Fruit fly (Drosophila melanogaster) whole organism, embryonic: ENCODE measurements around the gene MYPT-75D.

ENCODE experiments used
- Atf6 ChIP-seq: fragments of 200-800 bp; sonication (Bioruptor generic); IDR thresholded peaks from 2 replicates; pipeline ENCODE4 v1.3.6; 2022; ENCODE audit warnings: missing biosample characterization, missing genetic modification characterization
- CG1024 ChIP-seq: fragments of 200-800 bp; sonication (Bioruptor generic); IDR thresholded peaks from 2 replicates; pipeline ENCODE4 v1.3.6; 2022; ENCODE audit warnings: missing biosample characterization, missing genetic modification characterization
- CG12391 ChIP-seq: fragments of 200-800 bp; sonication (Bioruptor generic); optimal IDR thresholded peaks from 3 replicates; lab custom pipeline; 2018; ENCODE audit warnings: missing biosample characterization, mild to moderate bottlenecking, missing genetic modification characterization, moderate library complexity
- CG12942 ChIP-seq: fragments of 200-800 bp; sonication (Bioruptor generic); optimal IDR thresholded peaks from 3 replicates; lab custom pipeline; 2016; ENCODE audit warnings: missing biosample characterization, missing genetic modification characterization
- CG13894 ChIP-seq: fragments of 200-800 bp; sonication (Bioruptor generic); optimal IDR thresholded peaks from 3 replicates; lab custom pipeline; 2018; ENCODE audit warnings: missing biosample characterization, mild to moderate bottlenecking, missing genetic modification characterization, moderate library complexity
- CG15269 ChIP-seq: fragments of 200-800 bp; sonication (Bioruptor generic); optimal IDR thresholded peaks from 2 replicates; lab custom pipeline; 2018; ENCODE audit warnings: missing biosample characterization, mild to moderate bottlenecking, missing genetic modification characterization, moderate library complexity
- CG17186 ChIP-seq: fragments of 200-800 bp; sonication (Bioruptor generic); optimal IDR thresholded peaks from 3 replicates; lab custom pipeline; 2017; ENCODE audit warnings: missing biosample characterization, missing genetic modification reagents, missing genetic modification characterization
- CG18599 ChIP-seq: fragments of 200-800 bp; sonication (Bioruptor generic); optimal IDR thresholded peaks from 3 replicates; lab custom pipeline; 2017; ENCODE audit warnings: missing biosample characterization, missing genetic modification characterization, mild to moderate bottlenecking, moderate library complexity, missing genetic modification reagents
- CG2199 ChIP-seq: fragments of 200-800 bp; sonication (Bioruptor generic); IDR thresholded peaks from 3 replicates; pipeline ENCODE4 v1.3.6; 2022; ENCODE audit warnings: missing biosample characterization, missing genetic modification characterization
- CG2875 ChIP-seq: fragments of 200-800 bp; sonication (Bioruptor generic); optimal IDR thresholded peaks from 2 replicates; lab custom pipeline; 2017; ENCODE audit warnings: missing biosample characterization, mild to moderate bottlenecking, missing genetic modification characterization, missing genetic modification reagents
- CG30020 ChIP-seq: fragments of 200-800 bp; optimal IDR thresholded peaks from 2 replicates; lab custom pipeline; 2019; ENCODE audit warnings: missing biosample characterization, mild to moderate bottlenecking, missing genetic modification characterization, moderate library complexity
- CG6272 ChIP-seq: fragments of 200-800 bp; sonication (Bioruptor generic); IDR thresholded peaks from 2 replicates; pipeline ENCODE4 v1.3.6; 2022; ENCODE audit warnings: missing biosample characterization, missing genetic modification characterization
- CG8290 ChIP-seq, 3 experiments: fragments of 200-800 bp; sonication (Bioruptor generic); optimal IDR thresholded peaks; 2 replicates each; lab custom pipeline; 2016 to 2019; ENCODE audit warnings: missing biosample characterization in 3 of 3, missing genetic modification characterization in 3 of 3, mild to moderate bottlenecking in 2 of 3, moderate library complexity in 1 of 3
- CG8359 ChIP-seq: fragments of 200-800 bp; sonication (Bioruptor generic); optimal IDR thresholded peaks from 2 replicates; lab custom pipeline; 2017; ENCODE audit warnings: missing biosample characterization, mild to moderate bottlenecking, missing genetic modification characterization, borderline replicate concordance
- Fer1 ChIP-seq: fragments of 200-800 bp; sonication (Bioruptor generic); optimal IDR thresholded peaks from 2 replicates; lab custom pipeline; 2017; ENCODE audit warnings: missing biosample characterization, mild to moderate bottlenecking, missing genetic modification characterization
- Hmr ChIP-seq: fragments of 200-800 bp; sonication (Bioruptor generic); optimal IDR thresholded peaks from 3 replicates; lab custom pipeline; 2017; ENCODE audit warnings: mild to moderate bottlenecking, missing biosample characterization, missing genetic modification reagents, missing genetic modification characterization
- Hr39 ChIP-seq: fragments of >200 bp; optimal IDR thresholded peaks from 2 replicates; lab custom pipeline; 2017
- Opbp ChIP-seq: fragments of 200-800 bp; sonication (Bioruptor generic); IDR thresholded peaks from 3 replicates; pipeline ENCODE4 v1.3.6; 2022; ENCODE audit warnings: missing biosample characterization, missing genetic modification characterization; ENCODE audit not compliant: partially characterized antibody
- Poxn ChIP-seq: fragments of 200-800 bp; sonication (Bioruptor generic); IDR thresholded peaks from 2 replicates; pipeline ENCODE4 v1.3.6; 2022; ENCODE audit warnings: missing biosample characterization, missing genetic modification characterization
- Stat92E ChIP-seq, 3 experiments: fragments of >200 bp in 2 of 3; fragments of 200-800 bp in 1 of 3; sonication (Bioruptor generic) in 1 of 3; optimal IDR thresholded peaks; 2 replicates each; lab custom pipeline; 2017 to 2019; ENCODE audit warnings: missing biosample characterization in 3 of 3, missing genetic modification characterization in 3 of 3, mild to moderate bottlenecking in 1 of 3, moderate library complexity in 1 of 3
- TFAM ChIP-seq: fragments of 200-800 bp; sonication (Bioruptor generic); optimal IDR thresholded peaks from 2 replicates; lab custom pipeline; 2017; ENCODE audit warnings: missing biosample characterization, missing genetic modification characterization, inconsistent platforms
- aop ChIP-seq: fragments of 200-800 bp; sonication (Bioruptor generic); IDR thresholded peaks from 2 replicates; pipeline ENCODE4 v1.3.6; 2022; ENCODE audit warnings: missing biosample characterization, missing genetic modification characterization
- chinmo ChIP-seq: fragments of 200-800 bp; sonication (Bioruptor generic); IDR thresholded peaks from 4 replicates; pipeline ENCODE4 v1.3.6; 2022; ENCODE audit warnings: missing biosample characterization, missing genetic modification characterization; ENCODE audit not compliant: partially characterized antibody
- ci ChIP-seq: fragments of 200-800 bp; sonication (Bioruptor generic); IDR thresholded peaks from 3 replicates; pipeline ENCODE4 v1.3.6; 2022; ENCODE audit warnings: missing biosample characterization, missing genetic modification characterization
- crc ChIP-seq: fragments of 200-800 bp; sonication (Bioruptor generic); optimal IDR thresholded peaks from 2 replicates; lab custom pipeline; 2016; ENCODE audit warnings: missing biosample characterization, missing genetic modification characterization
- croc ChIP-seq: fragments of 200-800 bp; sonication (Bioruptor generic); conservative IDR thresholded peaks from 3 replicates; pipeline ENCODE4 v1.3.6; 2022; ENCODE audit warnings: missing biosample characterization, missing genetic modification characterization
- crol ChIP-seq: fragments of 200-800 bp; sonication (Bioruptor generic); IDR thresholded peaks from 2 replicates; pipeline ENCODE4 v1.3.6; 2022; ENCODE audit warnings: missing biosample characterization, missing genetic modification characterization
- cwo ChIP-seq: fragments of 200-800 bp; sonication (Bioruptor generic); optimal IDR thresholded peaks from 3 replicates; lab custom pipeline; 2017; ENCODE audit warnings: missing biosample characterization, missing genetic modification characterization, mild to moderate bottlenecking, moderate library complexity, missing genetic modification reagents
- da ChIP-seq: fragments of 200-800 bp; sonication (Bioruptor generic); optimal IDR thresholded peaks from 2 replicates; lab custom pipeline; 2016; ENCODE audit warnings: missing biosample characterization, missing genetic modification characterization
- dmrt99B ChIP-seq: fragments of 200-800 bp; sonication (Bioruptor generic); optimal IDR thresholded peaks from 2 replicates; lab custom pipeline; 2018; ENCODE audit warnings: missing biosample characterization, mild to moderate bottlenecking, missing genetic modification characterization, moderate library complexity
- en ChIP-seq: fragments of 200-800 bp; sonication (Bioruptor generic); optimal IDR thresholded peaks from 2 replicates; lab custom pipeline; 2016; ENCODE audit warnings: missing biosample characterization, missing genetic modification characterization
- ewg ChIP-seq: fragments of 200-800 bp; sonication (Bioruptor generic); optimal IDR thresholded peaks from 3 replicates; lab custom pipeline; 2017; ENCODE audit warnings: mild to moderate bottlenecking, missing biosample characterization, missing genetic modification reagents, missing genetic modification characterization
- fd102C ChIP-seq: fragments of 200-800 bp; sonication (Bioruptor generic); optimal IDR thresholded peaks from 2 replicates; lab custom pipeline; 2018; ENCODE audit warnings: missing biosample characterization, mild to moderate bottlenecking, missing genetic modification characterization, moderate library complexity
- ftz-f1 ChIP-seq: fragments of 200-800 bp; sonication (Bioruptor generic); optimal IDR thresholded peaks from 2 replicates; lab custom pipeline; 2016; ENCODE audit warnings: missing biosample characterization, missing genetic modification characterization
- grn ChIP-seq: fragments of 200-800 bp; sonication (Bioruptor generic); optimal IDR thresholded peaks from 3 replicates; lab custom pipeline; 2017; ENCODE audit warnings: missing biosample characterization, missing genetic modification characterization
- gsb-n ChIP-seq: fragments of 200-800 bp; sonication (Bioruptor generic); optimal IDR thresholded peaks from 3 replicates; lab custom pipeline; 2018; ENCODE audit warnings: missing biosample characterization, mild to moderate bottlenecking, missing genetic modification characterization
- lmd ChIP-seq: fragments of 200-800 bp; sonication (Bioruptor generic); IDR thresholded peaks from 2 replicates; pipeline ENCODE4 v1.3.6; 2022; ENCODE audit warnings: missing biosample characterization, missing genetic modification characterization
- odd ChIP-seq: fragments of 200-800 bp; sonication (Bioruptor generic); optimal IDR thresholded peaks from 2 replicates; lab custom pipeline; 2017; ENCODE audit warnings: missing biosample characterization, mild to moderate bottlenecking, missing genetic modification characterization
- ranshi ChIP-seq: fragments of 200-800 bp; sonication (Bioruptor generic); IDR thresholded peaks from 2 replicates; pipeline ENCODE4 v1.3.6; 2022; ENCODE audit warnings: missing biosample characterization, missing genetic modification characterization
- sim ChIP-seq: fragments of 200-800 bp; sonication (Bioruptor generic); IDR thresholded peaks from 2 replicates; pipeline ENCODE4 v1.3.6; 2022; ENCODE audit warnings: missing biosample characterization, missing genetic modification characterization
- sisA ChIP-seq: fragments of 200-800 bp; sonication (Bioruptor generic); IDR thresholded peaks from 2 replicates; pipeline ENCODE4 v1.3.6; 2022; ENCODE audit warnings: missing biosample characterization, missing genetic modification characterization
- slbo ChIP-seq: fragments of 200-800 bp; sonication (Bioruptor generic); IDR thresholded peaks from 2 replicates; pipeline ENCODE4 v1.3.6; 2022; ENCODE audit warnings: missing biosample characterization, missing genetic modification characterization
- sob ChIP-seq: fragments of 200-800 bp; sonication (Bioruptor generic); IDR thresholded peaks from 2 replicates; pipeline ENCODE4 v1.3.6; 2022; ENCODE audit warnings: missing biosample characterization, missing genetic modification characterization
- sqz ChIP-seq: fragments of 200-800 bp; sonication (Bioruptor generic); optimal IDR thresholded peaks from 3 replicates; lab custom pipeline; 2018; ENCODE audit warnings: missing biosample characterization, mild to moderate bottlenecking, missing genetic modification characterization
- toy ChIP-seq: fragments of 200-800 bp; sonication (Bioruptor generic); IDR thresholded peaks from 2 replicates; pipeline ENCODE4 v1.3.6; 2022; ENCODE audit warnings: missing biosample characterization, missing genetic modification characterization
- twi ChIP-seq: fragments of 200-800 bp; optimal IDR thresholded peaks from 2 replicates; lab custom pipeline; 2019; ENCODE audit warnings: missing biosample characterization, mild to moderate bottlenecking, missing genetic modification characterization, moderate library complexity
- tx ChIP-seq: fragments of 200-800 bp; sonication (Bioruptor generic); optimal IDR thresholded peaks from 2 replicates; lab custom pipeline; 2016; ENCODE audit warnings: missing biosample characterization, missing genetic modification characterization
- unpg ChIP-seq: fragments of 200-800 bp; sonication (Bioruptor generic); optimal IDR thresholded peaks from 3 replicates; lab custom pipeline; 2018; ENCODE audit warnings: missing biosample characterization, mild to moderate bottlenecking, missing genetic modification characterization, moderate library complexity
- zen ChIP-seq: fragments of 200-800 bp; sonication (Bioruptor generic); optimal IDR thresholded peaks from 3 replicates; lab custom pipeline; 2018; ENCODE audit warnings: missing biosample characterization, mild to moderate bottlenecking, missing genetic modification characterization, moderate library complexity

The MYPT-75D gene

dm6 chr3L:18628458-18628857 is 2.7 kb downstream of the MYPT-75D start (continued):
- no peak for TF ChIP-seq aop
- no peak for TF ChIP-seq Atf6 (GFP tag; lab: Robert Waterston, UW)

DNA sequence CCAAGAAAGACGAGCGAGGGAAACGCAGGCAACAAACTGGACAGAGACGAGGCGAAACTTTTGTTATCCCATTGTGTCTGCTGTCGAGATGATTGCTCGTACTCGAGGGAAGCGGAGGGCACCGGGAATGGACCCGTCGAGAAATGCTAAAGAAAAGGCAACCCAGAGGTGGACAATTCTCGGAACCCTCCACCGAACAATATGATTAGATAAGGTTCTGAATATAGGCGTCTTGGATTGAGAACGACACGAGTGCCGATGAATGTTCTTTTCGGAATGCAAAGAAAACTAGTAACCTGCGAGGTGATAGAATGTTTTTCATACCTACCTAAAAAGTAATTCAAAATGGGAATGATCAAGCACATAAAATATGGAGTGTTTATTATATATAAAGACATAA is 4.1 kb downstream of the MYPT-75D start:
- peak; percentile 28 for TF ChIP-seq CG8290 (GFP tag; optimal IDR thresholded peaks at IDR 0.05; lab: Kevin White, UChicago)
- TF ChIP-seq CG8290 (tag; optimal IDR thresholded peaks at IDR 0.05; lab: Kevin White, UChicago) = no peak
- TF ChIP-seq CG6272 (GFP tag; lab: Robert Waterston, UW) = no peak
- no peak for TF ChIP-seq unpg (GFP tag; lab: Kevin White, UChicago)
- peak; percentile 13 for TF ChIP-seq CG18599 (GFP tag; lab: Kevin White, UChicago)
- TF ChIP-seq CG17186 (GFP tag; lab: Kevin White, UChicago) = no peak
- TF ChIP-seq CG2199 (GFP tag; lab: Robert Waterston, UW) = peak; percentile 86
- no peak for TF ChIP-seq da (GFP tag; lab: Kevin White, UChicago)
- TF ChIP-seq ftz-f1 (GFP tag; lab: Kevin White, UChicago) = no peak
- TF ChIP-seq Stat92E (GFP tag; optimal IDR thresholded peaks at IDR 0.05; lab: Kevin White, UChicago) = peak in 1 of 3 experiments; percentile 97
- no peak for TF ChIP-seq ranshi (GFP tag; lab: Robert Waterston, UW)
- no peak for TF ChIP-seq lmd (GFP tag; lab: Robert Waterston, UW)
- no peak for TF ChIP-seq ci (GFP tag; lab: Robert Waterston, UW)
- no peak for TF ChIP-seq slbo
- TF ChIP-seq zen (tag; lab: Kevin White, UChicago) = peak; percentile 0
- TF ChIP-seq Hmr = no peak
- TF ChIP-seq toy (GFP tag; lab: Robert Waterston, UW) = no peak
- no peak for TF ChIP-seq cwo (GFP tag; lab: Kevin White, UChicago)
- TF ChIP-seq twi (tag; lab: Kevin White, UChicago) = no peak
- peak; percentile 28 for TF ChIP-seq gsb-n (tag; lab: Kevin White, UChicago)
- TF ChIP-seq CG15269 (tag; lab: Kevin White, UChicago) = no peak
- peak; percentile 55 for TF ChIP-seq CG13894 (tag; lab: Kevin White, UChicago)
- no peak for TF ChIP-seq sqz (GFP tag; lab: Kevin White, UChicago)
- peak; percentile 59; the same call in 1 of the 2 replicates for TF ChIP-seq crol
- no peak for TF ChIP-seq CG30020 (tag; lab: Kevin White, UChicago)
- no peak for TF ChIP-seq croc (GFP tag; lab: Robert Waterston, UW)
- TF ChIP-seq CG12942 = no peak

DNA sequence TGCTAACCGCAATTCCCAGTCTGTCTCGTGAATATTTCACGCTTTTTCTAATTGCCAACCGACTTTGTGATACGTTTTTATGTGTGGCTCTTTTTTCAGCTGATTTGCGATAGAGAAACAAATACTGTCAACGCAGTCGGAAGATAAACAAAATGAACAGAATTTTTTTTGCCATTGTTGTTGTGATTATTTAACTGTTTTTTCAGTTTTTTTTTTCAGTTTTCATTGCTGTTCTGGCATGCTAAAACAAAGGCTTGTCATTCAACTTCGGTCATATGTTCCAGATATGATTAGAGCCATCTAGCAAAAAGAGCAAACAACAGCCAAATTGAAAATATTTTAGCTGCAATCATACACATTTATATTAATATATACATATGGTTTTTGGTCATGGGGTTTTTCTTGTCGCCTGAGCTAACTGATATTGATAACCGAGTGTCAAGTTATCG is 6.5 kb downstream of the MYPT-75D start:
- TF ChIP-seq ftz-f1 (GFP tag; lab: Kevin White, UChicago) = no peak
- no peak for TF ChIP-seq ewg (GFP tag; lab: Kevin White, UChicago)
- peak; percentile 57 for TF ChIP-seq grn (GFP tag; lab: Kevin White, UChicago)
- peak; percentile 28; the same call in 1 of the 2 replicates for TF ChIP-seq sob (GFP tag; lab: Robert Waterston, UW)
- TF ChIP-seq Hr39 (lab: Kevin White, UChicago) = no peak
- no peak for TF ChIP-seq odd
- no peak for TF ChIP-seq fd102C (GFP tag; lab: Kevin White, UChicago)
- no peak for TF ChIP-seq tx (GFP tag; lab: Kevin White, UChicago)
- TF ChIP-seq Opbp = no peak
- no peak for TF ChIP-seq crc (GFP tag; lab: Kevin White, UChicago)
- TF ChIP-seq TFAM = no peak
- peak; percentile 67 for TF ChIP-seq cwo (GFP tag; lab: Kevin White, UChicago)
- TF ChIP-seq chinmo (GFP tag; lab: Robert Waterston, UW) = 0 out of 4 replicates have a peak, but pooled peaks have one; percentile 57
- TF ChIP-seq sisA (GFP tag; lab: Robert Waterston, UW) = no peak
- TF ChIP-seq sim (GFP tag; lab: Robert Waterston, UW) = no peak
- TF ChIP-seq Poxn = no peak
- no peak for TF ChIP-seq CG1024
- no peak for TF ChIP-seq dmrt99B (tag; lab: Kevin White, UChicago)
- no peak for TF ChIP-seq en (GFP tag; lab: Kevin White, UChicago)
- TF ChIP-seq CG12391 (tag; lab: Kevin White, UChicago) = no peak
- no peak for TF ChIP-seq CG2875 (GFP tag; lab: Kevin White, UChicago)
- TF ChIP-seq Fer1 (GFP tag; lab: Kevin White, UChicago) = peak; percentile 11
- TF ChIP-seq CG8359 = no peak
